Worm (Caenorhabditis elegans) whole organism, late embryonic: ENCODE measurements around the gene F13H10.8.

Experiments used
- C38D4.7 ChIP-seq: fragments of 200-800 bp; sonication (Bioruptor generic); optimal IDR thresholded peaks from 2 replicates; lab custom pipeline; 2018; ENCODE audit warnings: mild to moderate bottlenecking, missing genetic modification characterization, moderate library complexity, missing compliant biosample characterization
- F13H6.1 ChIP-seq: sonication (generic microtip); optimal IDR thresholded peaks from 2 replicates; lab custom pipeline; 2016; ENCODE audit warnings: missing genetic modification characterization, missing compliant biosample characterization
- K02D7.2 ChIP-seq: sonication (generic microtip); optimal IDR thresholded peaks from 2 replicates; lab custom pipeline; 2017; ENCODE audit warnings: mild to moderate bottlenecking, missing genetic modification characterization, missing compliant biosample characterization
- T23F11.4 ChIP-seq: fragments of 200-800 bp; sonication (Bioruptor generic); optimal IDR thresholded peaks from 2 replicates; lab custom pipeline; 2018; ENCODE audit warnings: mild to moderate bottlenecking, missing genetic modification characterization, missing compliant biosample characterization
- Y22D7AL.16 ChIP-seq: sonication (generic microtip); optimal IDR thresholded peaks from 2 replicates; lab custom pipeline; 2016; ENCODE audit warnings: missing genetic modification characterization, missing compliant biosample characterization
- ceh-18 ChIP-seq: sonication (generic microtip); optimal IDR thresholded peaks from 2 replicates; lab custom pipeline; 2016; ENCODE audit warnings: missing genetic modification characterization, missing compliant biosample characterization
- ceh-19 ChIP-seq: fragments of 200-800 bp; sonication (Bioruptor generic); optimal IDR thresholded peaks from 2 replicates; lab custom pipeline; 2018; ENCODE audit warnings: mild to moderate bottlenecking, missing genetic modification characterization, missing compliant biosample characterization
- ceh-2 ChIP-seq: sonication (generic microtip); optimal IDR thresholded peaks from 2 replicates; lab custom pipeline; 2016; ENCODE audit warnings: missing genotype, missing genetic modification characterization, missing compliant biosample characterization
- ceh-24 ChIP-seq: sonication (generic microtip); optimal IDR thresholded peaks from 2 replicates; lab custom pipeline; 2016; ENCODE audit warnings: mild to moderate bottlenecking, missing genetic modification characterization, missing compliant biosample characterization
- ceh-31 ChIP-seq: sonication (generic microtip); optimal IDR thresholded peaks from 2 replicates; lab custom pipeline; 2016; ENCODE audit warnings: missing genetic modification characterization, missing compliant biosample characterization
- ceh-48 ChIP-seq: sonication (generic microtip); optimal IDR thresholded peaks from 2 replicates; lab custom pipeline; 2016; ENCODE audit warnings: missing genetic modification characterization, inconsistent platforms, missing compliant biosample characterization
- ceh-9 ChIP-seq: sonication (generic microtip); optimal IDR thresholded peaks from 2 replicates; lab custom pipeline; 2016; ENCODE audit warnings: mild to moderate bottlenecking, missing genetic modification characterization, inconsistent platforms, missing compliant biosample characterization
- dve-1 ChIP-seq: sonication (generic microtip); optimal IDR thresholded peaks from 2 replicates; lab custom pipeline; 2017; ENCODE audit warnings: antibody characterized with exemption, mild to moderate bottlenecking, missing genetic modification characterization, missing compliant biosample characterization
- elt-2 ChIP-seq: sonication (generic microtip); optimal IDR thresholded peaks from 2 replicates; lab custom pipeline; 2016; ENCODE audit warnings: missing genetic modification reagents, missing genetic modification characterization, missing compliant biosample characterization
- elt-4 ChIP-seq: sonication (generic microtip); optimal IDR thresholded peaks from 2 replicates; lab custom pipeline; 2016; ENCODE audit warnings: missing genetic modification characterization, missing compliant biosample characterization
- eyg-1 ChIP-seq: sonication (generic microtip); optimal IDR thresholded peaks from 2 replicates; lab custom pipeline; 2016; ENCODE audit warnings: missing genotype, missing genetic modification characterization, missing compliant biosample characterization
- fax-1 ChIP-seq: sonication (generic microtip); optimal IDR thresholded peaks from 2 replicates; lab custom pipeline; 2016; ENCODE audit warnings: missing genotype, missing genetic modification characterization, missing compliant biosample characterization
- fkh-10 ChIP-seq: fragments of 150-350 bp; optimal IDR thresholded peaks from 2 replicates; lab custom pipeline; 2014; ENCODE audit warnings: missing biosample characterization, missing genetic modification reagents, missing genetic modification characterization
- fkh-6 ChIP-seq: sonication (generic microtip); optimal IDR thresholded peaks from 2 replicates; lab custom pipeline; 2016; ENCODE audit warnings: missing genetic modification characterization, missing compliant biosample characterization
- gmeb-2 ChIP-seq: sonication (generic microtip); optimal IDR thresholded peaks from 2 replicates; lab custom pipeline; 2016; ENCODE audit warnings: missing genetic modification characterization, inconsistent platforms, missing compliant biosample characterization
- hlh-30 ChIP-seq: sonication (generic microtip); optimal IDR thresholded peaks from 2 replicates; lab custom pipeline; 2017; ENCODE audit warnings: antibody characterized with exemption, missing genetic modification characterization, missing compliant biosample characterization; ENCODE audit not compliant: insufficient read depth
- hlh-8 ChIP-seq: sonication (generic microtip); optimal IDR thresholded peaks from 2 replicates; lab custom pipeline; 2016; ENCODE audit warnings: missing genotype, missing genetic modification characterization, missing compliant biosample characterization
- lim-6 ChIP-seq: sonication (generic microtip); optimal IDR thresholded peaks from 2 replicates; lab custom pipeline; 2016; ENCODE audit warnings: missing genetic modification characterization, missing compliant biosample characterization
- madf-2 ChIP-seq: sonication (generic microtip); optimal IDR thresholded peaks from 2 replicates; lab custom pipeline; 2017; ENCODE audit warnings: missing genetic modification characterization, missing compliant biosample characterization
- nfya-1 ChIP-seq: sonication (generic microtip); optimal IDR thresholded peaks from 2 replicates; lab custom pipeline; 2017; ENCODE audit warnings: missing genetic modification characterization, mild to moderate bottlenecking, missing compliant biosample characterization, antibody characterized with exemption, moderate library complexity
- nhr-11 ChIP-seq: fragments of 150-350 bp; optimal IDR thresholded peaks from 2 replicates; lab custom pipeline; 2014; ENCODE audit warnings: missing biosample characterization, missing genetic modification characterization
- nhr-232 ChIP-seq: sonication (generic microtip); optimal IDR thresholded peaks from 2 replicates; lab custom pipeline; 2016; ENCODE audit warnings: missing genetic modification characterization, missing compliant biosample characterization
- npax-4 ChIP-seq: sonication (generic microtip); optimal IDR thresholded peaks from 2 replicates; lab custom pipeline; 2016; ENCODE audit warnings: missing genetic modification characterization, missing compliant biosample characterization
- odd-2 ChIP-seq: sonication (generic microtip); optimal IDR thresholded peaks from 2 replicates; lab custom pipeline; 2017; ENCODE audit warnings: antibody characterized with exemption, mild to moderate bottlenecking, missing genetic modification characterization, missing compliant biosample characterization
- pat-9 ChIP-seq: fragments of 200-800 bp; sonication (Bioruptor generic); optimal IDR thresholded peaks from 2 replicates; lab custom pipeline; 2018; ENCODE audit warnings: mild to moderate bottlenecking, missing genetic modification characterization, moderate library complexity, missing compliant biosample characterization
- pha-2 ChIP-seq: sonication (generic microtip); optimal IDR thresholded peaks from 2 replicates; lab custom pipeline; 2017; ENCODE audit warnings: mild to moderate bottlenecking, missing genetic modification characterization, missing compliant biosample characterization
- pha-4 ChIP-seq: fragments of 150-350 bp; optimal IDR thresholded peaks from 2 replicates; lab custom pipeline; 2018; ENCODE audit warnings: missing biosample characterization, missing genetic modification reagents, missing genetic modification characterization
- pros-1 ChIP-seq: fragments of 150-350 bp; optimal IDR thresholded peaks from 2 replicates; lab custom pipeline; 2014; ENCODE audit warnings: missing biosample characterization, missing genetic modification reagents, missing genetic modification characterization
- ref-2 ChIP-seq: sonication (generic microtip); optimal IDR thresholded peaks from 2 replicates; lab custom pipeline; 2016; ENCODE audit warnings: missing genetic modification characterization, missing compliant biosample characterization
- sox-2 ChIP-seq: fragments of 200-800 bp; sonication (Bioruptor generic); IDR thresholded peaks from 2 replicates; pipeline ENCODE4 v1.3.6; 2022; ENCODE audit warnings: missing genetic modification reagents, missing genetic modification characterization, missing compliant biosample characterization
- tbx-7 ChIP-seq: sonication (generic microtip); optimal IDR thresholded peaks from 2 replicates; lab custom pipeline; 2016; ENCODE audit warnings: missing genotype, missing genetic modification characterization, missing compliant biosample characterization
- ttx-3 ChIP-seq: sonication (generic microtip); optimal IDR thresholded peaks from 2 replicates; lab custom pipeline; 2016; ENCODE audit warnings: missing genetic modification reagents, missing genetic modification characterization, missing compliant biosample characterization
- unc-42 ChIP-seq: sonication (generic microtip); optimal IDR thresholded peaks from 2 replicates; lab custom pipeline; 2016; ENCODE audit warnings: missing genotype, missing genetic modification characterization, missing compliant biosample characterization
- unc-55 ChIP-seq: sonication (generic microtip); optimal IDR thresholded peaks from 2 replicates; lab custom pipeline; 2017; ENCODE audit warnings: missing biosample characterization, missing genetic modification reagents, missing genetic modification characterization
- ztf-16 ChIP-seq: sonication (generic microtip); optimal IDR thresholded peaks from 2 replicates; lab custom pipeline; 2017; ENCODE audit warnings: missing genetic modification characterization, missing compliant biosample characterization

F13H10.8 gene

DNA sequence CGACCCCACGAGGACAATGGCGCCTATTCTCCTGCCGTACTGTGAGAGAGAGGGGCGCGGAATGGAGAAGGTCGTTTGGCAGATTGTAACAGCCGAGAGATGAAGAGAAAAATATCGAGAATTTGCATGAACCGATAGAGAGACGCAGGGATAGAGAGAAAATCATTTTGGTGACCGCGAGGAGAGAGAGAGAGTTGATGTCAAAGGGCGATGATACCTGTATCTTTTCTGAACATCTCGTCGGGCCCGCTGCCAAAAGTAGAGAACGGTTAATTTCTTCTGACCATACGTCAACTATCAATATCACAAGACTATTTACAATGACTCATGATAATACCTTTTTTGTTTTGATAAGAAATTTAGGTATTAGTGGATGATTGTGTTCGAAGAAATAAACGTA is 44.3 kb upstream of the F13H10.8 start:
- TF ChIP-seq pha-4 (no peak), fax-1 (tag; lab: Kevin White, UChicago) (no peak), elt-2 (tag; lab: Kevin White, UChicago) (peak; percentile 72), nfya-1 (tag; lab: Kevin White, UChicago) (no peak), ceh-48 (tag; lab: Kevin White, UChicago) (no peak), pat-9 (tag; lab: Kevin White, UChicago) (no peak), unc-55 (GFP tag; lab: Kevin White, UChicago) (no peak)

ce11 chrIV:10978641-10979040 is 41.7 kb upstream of the F13H10.8 start:
- TF ChIP-seq tbx-7 (tag; lab: Kevin White, UChicago): no peak
- no peak for TF ChIP-seq ceh-2 (tag; lab: Kevin White, UChicago)
- TF ChIP-seq fkh-6 (tag; lab: Kevin White, UChicago): no peak
- no peak for TF ChIP-seq elt-4
- no peak for TF ChIP-seq sox-2 (GFP tag; lab: Robert Waterston, UW)
- no peak for TF ChIP-seq ttx-3 (tag; lab: Kevin White, UChicago)
- TF ChIP-seq madf-2 (tag; lab: Kevin White, UChicago): no peak
- no peak for TF ChIP-seq lim-6 (tag; lab: Kevin White, UChicago)
- TF ChIP-seq hlh-8 (tag; lab: Kevin White, UChicago): no peak
- no peak for TF ChIP-seq F13H6.1 (tag; lab: Kevin White, UChicago)
- no peak for TF ChIP-seq ceh-9 (tag; lab: Kevin White, UChicago)
- TF ChIP-seq nhr-232 (tag; lab: Kevin White, UChicago): no peak
- no peak for TF ChIP-seq C38D4.7 (GFP tag; lab: Kevin White, UChicago)
- no peak for TF ChIP-seq dve-1 (tag; lab: Kevin White, UChicago)
- TF ChIP-seq ceh-31 (tag; lab: Kevin White, UChicago): no peak
- no peak for TF ChIP-seq K02D7.2
- no peak for TF ChIP-seq gmeb-2 (tag; lab: Kevin White, UChicago)

- TF ChIP-seq ceh-18 (tag; lab: Kevin White, UChicago) (peak; percentile 49), T23F11.4 (GFP tag; lab: Kevin White, UChicago) (no peak)
Measured at ce11 chrIV:10979689-10980088, 40.6 kb upstream of the F13H10.8 start.

ce11 chrIV:10980628-10981027 is 39.7 kb upstream of the F13H10.8 start:
- TF ChIP-seq ceh-2 (tag; lab: Kevin White, UChicago) (no peak), F13H6.1 (tag; lab: Kevin White, UChicago) (no peak), ttx-3 (tag; lab: Kevin White, UChicago) (no peak), pha-2 (no peak), odd-2 (tag; lab: Kevin White, UChicago) (no peak), eyg-1 (tag; lab: Kevin White, UChicago) (no peak), unc-42 (tag; lab: Kevin White, UChicago) (no peak), nhr-11 (tag; lab: Kevin White, UChicago) (no peak), hlh-30 (no peak), fkh-6 (tag; lab: Kevin White, UChicago) (no peak), madf-2 (tag; lab: Kevin White, UChicago) (no peak), ceh-19 (GFP tag; lab: Kevin White, UChicago) (no peak), hlh-8 (tag; lab: Kevin White, UChicago) (no peak)

- TF ChIP-seq Y22D7AL.16 (tag; lab: Kevin White, UChicago) (no peak), pros-1 (no peak), ceh-24 (tag; lab: Kevin White, UChicago) (no peak), ztf-16 (tag; lab: Kevin White, UChicago) (no peak), fkh-10 (GFP tag; lab: Kevin White, UChicago) (no peak), tbx-7 (tag; lab: Kevin White, UChicago) (no peak), F13H6.1 (tag; lab: Kevin White, UChicago) (no peak), ceh-31 (tag; lab: Kevin White, UChicago) (no peak), eyg-1 (tag; lab: Kevin White, UChicago) (no peak), ceh-19 (GFP tag; lab: Kevin White, UChicago) (no peak), npax-4 (tag; lab: Kevin White, UChicago) (no peak), ref-2 (tag; lab: Kevin White, UChicago) (no peak)
Measured at ce11 chrIV:10981761-10982160, 38.6 kb upstream of the F13H10.8 start, which contains the start of gene Y43E12A.2. Gene Y43E12A.2, plus strand, starts transcription at chrIV:10982061.
